Fruit fly (Drosophila melanogaster): ENCODE measurements around the gene Bre1.

The Bre1 gene

DNA sequence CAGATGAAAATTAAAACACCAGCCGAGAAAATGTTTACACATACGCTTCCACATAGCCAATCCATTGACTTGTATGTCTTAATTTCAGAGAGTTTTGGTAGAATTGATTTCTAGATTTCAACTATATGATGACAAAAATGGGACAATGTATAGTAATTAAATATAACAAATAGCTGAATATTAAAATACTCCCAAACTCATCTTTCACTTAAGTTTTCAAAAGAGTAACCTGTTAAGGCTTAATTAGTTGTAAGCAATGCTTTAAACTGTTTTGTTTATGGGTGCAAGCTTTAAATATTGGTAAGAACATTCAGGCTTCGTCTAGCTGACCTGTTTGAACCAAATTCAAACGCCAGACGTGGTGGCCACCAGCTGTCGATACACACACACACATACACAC is 34.7 kb upstream of the Bre1 start (continued):
- TF ChIP-seq CG14667 (GFP tag; IDR thresholded peaks at IDR 0.05) (no peak), Lhr (GFP tag; optimal IDR thresholded peaks at IDR 0.05) (no peak), CG12299 (tag; optimal IDR thresholded peaks at IDR 0.05) (no peak), CG17912 (GFP tag; optimal IDR thresholded peaks at IDR 0.05) (no peak), Ptx1 (GFP tag; IDR thresholded peaks at IDR 0.05) (no peak; the same call in 1 of the 2 replicates), CG16863 (GFP tag; optimal IDR thresholded peaks at IDR 0.05) (no peak), nerfin-1 (tag; optimal IDR thresholded peaks at IDR 0.05) (no peak), Ravus (GFP tag; IDR thresholded peaks at IDR 0.05) (no peak), gem (tag; optimal IDR thresholded peaks at IDR 0.05) (peak; percentile 70), CG7271 (tag; optimal IDR thresholded peaks at IDR 0.05) (no peak), Lim3 (GFP tag; IDR thresholded peaks at IDR 0.05) (no peak), CG8388 (GFP tag; optimal IDR thresholded peaks at IDR 0.05) (peak; percentile 5), CG15269 (tag; optimal IDR thresholded peaks at IDR 0.05) (peak; percentile 40), Med (GFP tag) (no peak), CG14014 (GFP tag; IDR thresholded peaks at IDR 0.05) (no peak), gcm2 (GFP tag; optimal IDR thresholded peaks at IDR 0.05) (no peak), NK7.1 (GFP tag; optimal IDR thresholded peaks at IDR 0.05) (no peak), HLH4C (GFP tag; IDR thresholded peaks at IDR 0.05; ENCODE audit: partially characterized antibody) (no peak), CG1529 (GFP tag; optimal IDR thresholded peaks at IDR 0.05) (peak; percentile 19), kni (GFP tag; optimal IDR thresholded peaks at IDR 0.05) (no peak), CG33557 (GFP tag; optimal IDR thresholded peaks at IDR 0.05) (no peak), maf-S (GFP tag; optimal IDR thresholded peaks at IDR 0.05) (no peak), dmrt11E (tag; optimal IDR thresholded peaks at IDR 0.05) (no peak), CG8924 (tag; optimal IDR thresholded peaks at IDR 0.05) (peak; percentile 34), CG2120 (GFP tag; optimal IDR thresholded peaks at IDR 0.05) (peak; percentile 16), CG10366 (GFP tag; IDR thresholded peaks at IDR 0.05) (no peak; the same call in 1 of the 2 replicates), HmgZ (tag; optimal IDR thresholded peaks at IDR 0.05) (no peak), CG11093 (GFP tag; IDR thresholded peaks at IDR 0.05) (no peak), CG17328 (GFP tag; IDR thresholded peaks at IDR 0.05) (no peak), Optix (GFP tag; IDR thresholded peaks at IDR 0.05) (no peak), dpn (GFP tag; optimal IDR thresholded peaks at IDR 0.05) (peak in 1 of 2 experiments; percentile 9), zfh2 (GFP tag; optimal IDR thresholded peaks at IDR 0.05) (no peak), CG10209 (GFP tag; optimal IDR thresholded peaks at IDR 0.05) (peak; percentile 28), rib (GFP tag; IDR thresholded peaks at IDR 0.05) (no peak), CG8281 (tag; optimal IDR thresholded peaks at IDR 0.05) (no peak), Dip3 (GFP tag; optimal IDR thresholded peaks at IDR 0.05) (no peak), CG13424 (tag; optimal IDR thresholded peaks at IDR 0.05) (peak; percentile 52), CG10462 (GFP tag; optimal IDR thresholded peaks at IDR 0.05) (no peak), TFAM (GFP tag; optimal IDR thresholded peaks at IDR 0.05) (no peak), CG34422 (GFP tag; IDR thresholded peaks at IDR 0.05) (no peak), Abd-B (GFP tag; optimal IDR thresholded peaks at IDR 0.05) (peak; percentile 16), esg (GFP tag; conservative IDR thresholded peaks at IDR 0.05) (no peak; the same call in 1 of the 2 replicates), CG10267 (tag; optimal IDR thresholded peaks at IDR 0.05) (peak; percentile 15), CG4282 (GFP tag; optimal IDR thresholded peaks at IDR 0.05) (no peak), pan (optimal IDR thresholded peaks at IDR 0.05) (no peak), pan (GFP tag; optimal IDR thresholded peaks at IDR 0.05 in 1 of 2, IDR thresholded peaks at IDR 0.05 in 1 of 2) (no peak), Hsf (GFP tag; optimal IDR thresholded peaks at IDR 0.05) (no peak), Camta (GFP tag; optimal IDR thresholded peaks at IDR 0.05) (no peak), D (optimal IDR thresholded peaks at IDR 0.05) (no peak), D (GFP tag; optimal IDR thresholded peaks at IDR 0.05) (peak; percentile 15), CG1024 (GFP tag; IDR thresholded peaks at IDR 0.05) (no peak), B-H1 (GFP tag; IDR thresholded peaks at IDR 0.05) (no peak), pnt (GFP tag; optimal IDR thresholded peaks at IDR 0.05) (no peak)

Data from whole organism, embryonic.